Worm (Caenorhabditis elegans) whole organism, mixed stage, embryonic: ENCODE data around the gene feh-1.
"Not testable (repeated sequence)": the region's sequence is repeated elsewhere in the genome, so short reads cannot be mapped to it uniquely, and the experiment has no call there.

Experiments
- M03D4.4 ChIP-seq: sonication (generic microtip); optimal IDR thresholded peaks from 2 replicates; lab custom pipeline; 2017; ENCODE audit warnings: mild to moderate bottlenecking, missing genetic modification characterization, missing compliant biosample characterization
- ceh-39 ChIP-seq: fragments of 150-350 bp; optimal IDR thresholded peaks from 2 replicates; lab custom pipeline; 2014; ENCODE audit warnings: missing biosample characterization, missing genetic modification characterization
- ceh-43 ChIP-seq: fragments of 200-800 bp; sonication (Bioruptor generic); optimal IDR thresholded peaks from 2 replicates; lab custom pipeline; 2018; ENCODE audit warnings: mild to moderate bottlenecking, missing genetic modification characterization, moderate library complexity, missing compliant biosample characterization
- ceh-83 ChIP-seq: fragments of 200-800 bp; sonication (Bioruptor generic); optimal IDR thresholded peaks from 2 replicates; lab custom pipeline; 2018; ENCODE audit warnings: mild to moderate bottlenecking, missing genetic modification characterization, missing compliant biosample characterization
- ces-1 ChIP-seq: fragments of 150-350 bp; optimal IDR thresholded peaks from 2 replicates; lab custom pipeline; 2014; ENCODE audit warnings: missing biosample characterization, missing genetic modification reagents, missing genetic modification characterization
- drap-1 ChIP-seq: fragments of 200-800 bp; sonication (Bioruptor generic); optimal IDR thresholded peaks from 3 replicates; lab custom pipeline; 2018; ENCODE audit warnings: mild to moderate bottlenecking, missing genetic modification characterization, missing compliant biosample characterization
- elt-3 ChIP-seq: fragments of 150-350 bp; optimal IDR thresholded peaks from 2 replicates; lab custom pipeline; 2014; ENCODE audit warnings: missing biosample characterization, missing genetic modification characterization
- flh-1 ChIP-seq: fragments of 200-800 bp; sonication (Bioruptor generic); optimal IDR thresholded peaks from 2 replicates; lab custom pipeline; 2018; ENCODE audit warnings: mild to moderate bottlenecking, missing genetic modification characterization, moderate library complexity, missing compliant biosample characterization
- ham-2 ChIP-seq: fragments of 200-800 bp; sonication (Bioruptor generic); optimal IDR thresholded peaks from 2 replicates; lab custom pipeline; 2018; ENCODE audit warnings: mild to moderate bottlenecking, missing genetic modification characterization, missing compliant biosample characterization
- hlh-1 ChIP-seq: fragments of 150-350 bp; optimal IDR thresholded peaks from 2 replicates; lab custom pipeline; 2014; ENCODE audit warnings: missing biosample characterization, missing genetic modification reagents, missing genetic modification characterization
- lin-32 ChIP-seq: fragments of 200-800 bp; sonication (Bioruptor generic); optimal IDR thresholded peaks from 2 replicates; lab custom pipeline; 2018; ENCODE audit warnings: mild to moderate bottlenecking, missing genetic modification characterization, missing compliant biosample characterization
- mab-5 ChIP-seq: fragments of 150-350 bp; optimal IDR thresholded peaks from 2 replicates; lab custom pipeline; 2014; ENCODE audit warnings: missing biosample characterization, missing genetic modification characterization
- mep-1 ChIP-seq: fragments of 150-350 bp; optimal IDR thresholded peaks from 2 replicates; lab custom pipeline; 2017; ENCODE audit warnings: missing biosample characterization, missing genetic modification reagents, missing genetic modification characterization, inconsistent platforms
- nhr-12 ChIP-seq: fragments of 150-350 bp; optimal IDR thresholded peaks from 2 replicates; lab custom pipeline; 2014; ENCODE audit warnings: missing biosample characterization, missing genetic modification characterization
- nhr-237 ChIP-seq: fragments of 150-350 bp; optimal IDR thresholded peaks from 2 replicates; lab custom pipeline; 2014; ENCODE audit warnings: missing biosample characterization, missing genetic modification characterization
- nhr-28 ChIP-seq: fragments of 150-350 bp; optimal IDR thresholded peaks from 2 replicates; lab custom pipeline; 2014; ENCODE audit warnings: missing biosample characterization, missing genetic modification characterization
- nhr-76 ChIP-seq: sonication (generic microtip); optimal IDR thresholded peaks from 2 replicates; lab custom pipeline; 2017; ENCODE audit warnings: missing biosample characterization, missing genetic modification characterization
- tbx-8 ChIP-seq: fragments of 200-800 bp; sonication (Bioruptor generic); optimal IDR thresholded peaks from 2 replicates; lab custom pipeline; 2018; ENCODE audit warnings: mild to moderate bottlenecking, missing genetic modification characterization, moderate library complexity, missing compliant biosample characterization
- unc-120 ChIP-seq: sonication (generic microtip); optimal IDR thresholded peaks from 2 replicates; lab custom pipeline; 2017; ENCODE audit warnings: missing genetic modification characterization, missing compliant biosample characterization; ENCODE audit not compliant: poor library complexity, severe bottlenecking
- unc-39 ChIP-seq: fragments of 150-350 bp; optimal IDR thresholded peaks from 2 replicates; lab custom pipeline; 2014; ENCODE audit warnings: missing biosample characterization, missing genetic modification characterization
- unc-62 ChIP-seq: fragments of 150-350 bp; optimal IDR thresholded peaks from 2 replicates; lab custom pipeline; 2014; ENCODE audit warnings: missing biosample characterization, missing genetic modification reagents, missing genetic modification characterization
- zip-8 ChIP-seq: fragments of 150-350 bp; optimal IDR thresholded peaks from 2 replicates; lab custom pipeline; 2014; ENCODE audit warnings: missing biosample characterization, missing genetic modification characterization
- ztf-11 ChIP-seq: fragments of 150-350 bp; optimal IDR thresholded peaks from 2 replicates; lab custom pipeline; 2014; ENCODE audit warnings: missing biosample characterization, missing genetic modification characterization

The feh-1 gene

ce11 chrIII:2598491-2599065, 48.9 kb downstream of the feh-1 start:
- TF ChIP-seq flh-1 (GFP tag; lab: Kevin White, UChicago) = no peak
- TF ChIP-seq unc-39 = no peak
- TF ChIP-seq zip-8 (tag; lab: Kevin White, UChicago) = no peak
- no peak for TF ChIP-seq ham-2 (GFP tag; lab: Kevin White, UChicago)
- TF ChIP-seq nhr-237 (tag; lab: Kevin White, UChicago) = no peak
- no peak for TF ChIP-seq mab-5 (tag; lab: Kevin White, UChicago)
- no peak for TF ChIP-seq tbx-8 (GFP tag; lab: Kevin White, UChicago)
- TF ChIP-seq unc-120 (tag; lab: Kevin White, UChicago) = no peak
- no peak for TF ChIP-seq unc-62 (GFP tag; lab: Kevin White, UChicago)
- no peak for TF ChIP-seq nhr-28 (tag; lab: Kevin White, UChicago)
- no peak for TF ChIP-seq lin-32 (GFP tag; lab: Kevin White, UChicago)
- no peak for TF ChIP-seq ces-1 (GFP tag; lab: Kevin White, UChicago)
- TF ChIP-seq elt-3 (tag; lab: Kevin White, UChicago) = no peak
- no peak for TF ChIP-seq ceh-83 (GFP tag; lab: Kevin White, UChicago)
- TF ChIP-seq, all 35 proteins: peak for 0

- no peak for TF ChIP-seq unc-39
- no peak for TF ChIP-seq ztf-11 (tag; lab: Kevin White, UChicago)
- TF ChIP-seq ceh-39 (tag; lab: Kevin White, UChicago) = no peak
- TF ChIP-seq nhr-237 (tag; lab: Kevin White, UChicago) = no peak
- TF ChIP-seq M03D4.4 (tag; lab: Kevin White, UChicago) = no peak
- TF ChIP-seq ceh-43 (GFP tag; lab: Kevin White, UChicago) = no peak
- no peak for TF ChIP-seq mep-1 (tag; lab: Kevin White, UChicago)
- no peak for TF ChIP-seq ham-2 (GFP tag; lab: Kevin White, UChicago)
- no peak for TF ChIP-seq elt-3 (tag; lab: Kevin White, UChicago)
- no peak for TF ChIP-seq hlh-1 (tag; lab: Kevin White, UChicago)
- TF ChIP-seq nhr-76 (tag; lab: Kevin White, UChicago) = no peak
- no peak for TF ChIP-seq nhr-12
Observed at ce11 chrIII:2603671-2604070, 54.0 kb downstream of the feh-1 start, which contains the start of gene Y71H2B.11. Gene Y71H2B.11, plus strand, starts transcription at chrIII:2603971.

ce11 chrIII:2607717-2608116, 58.0 kb downstream of the feh-1 start, which contains the start of gene Y71H2B.5:
Gene Y71H2B.5, plus strand, starts transcription at chrIII:2608017.
- not testable (repeated sequence) for TF ChIP-seq drap-1; mab-5 (tag; lab: Kevin White, UChicago); zip-8 (tag; lab: Kevin White, UChicago)
